Worm (Caenorhabditis elegans): ENCODE data around the gene Y79H2A.3.

Y79H2A.3 gene

ce11 chrIII:12014503-12014902 is 37.6 kb downstream of the Y79H2A.3 start:
- TF ChIP-seq nhr-85 (tag): peak; percentile 78
- TF ChIP-seq elt-2 (tag; optimal IDR thresholded peaks at IDR 0.05): no peak
- peak; percentile 17 for TF ChIP-seq unc-130 (tag; optimal IDR thresholded peaks at IDR 0.05)
- TF ChIP-seq elt-3 (tag; optimal IDR thresholded peaks at IDR 0.05): peak in 3 of 6 experiments; percentile 6 to 60 (median 46)
- peak in 1 of 2 experiments; percentile 38 for TF ChIP-seq lin-35 (GFP tag; optimal IDR thresholded peaks at IDR 0.05)
- no peak for TF ChIP-seq ceh-8 (GFP tag; optimal IDR thresholded peaks at IDR 0.05)
- no peak for TF ChIP-seq unc-86 (tag; optimal IDR thresholded peaks at IDR 0.05)
- TF ChIP-seq blmp-1 (tag; optimal IDR thresholded peaks at IDR 0.05): peak; percentile 64
- TF ChIP-seq nhr-237 (tag; optimal IDR thresholded peaks at IDR 0.05): no peak
- peak; percentile 26 for TF ChIP-seq nhr-71 (tag; optimal IDR thresholded peaks at IDR 0.05)
- peak; percentile 33 for TF ChIP-seq snu-23 (GFP tag; optimal IDR thresholded peaks at IDR 0.05)
- peak in 1 of 2 experiments; percentile 55 for TF ChIP-seq lsy-2 (tag; optimal IDR thresholded peaks at IDR 0.05)
- peak; percentile 35 for TF ChIP-seq lin-14 (GFP tag; optimal IDR thresholded peaks at IDR 0.05)
- TF ChIP-seq nhr-20 (tag; optimal IDR thresholded peaks at IDR 0.05): peak; percentile 28
- peak; percentile 65 for TF ChIP-seq grh-1 (GFP tag; IDR thresholded peaks at IDR 0.05)
- no peak for TF ChIP-seq efl-1 (optimal IDR thresholded peaks at IDR 0.05)
- peak in 1 of 2 experiments; percentile 75 for TF ChIP-seq efl-1 (GFP tag; optimal IDR thresholded peaks at IDR 0.05 in 1 of 2)

ce11 chrIII:12013718-12014117 is 38.4 kb downstream of the Y79H2A.3 start:
- TF ChIP-seq lin-14 (GFP tag; optimal IDR thresholded peaks at IDR 0.05): no peak
- TF ChIP-seq alr-1 (tag; optimal IDR thresholded peaks at IDR 0.05; ENCODE audit: borderline replicate concordance): no peak
- TF ChIP-seq efl-1 (optimal IDR thresholded peaks at IDR 0.05): no peak
- TF ChIP-seq efl-1 (GFP tag; optimal IDR thresholded peaks at IDR 0.05 in 1 of 2): peak in 1 of 2 experiments; percentile 7
- TF ChIP-seq aha-1 (tag; optimal IDR thresholded peaks at IDR 0.05): no peak
- TF ChIP-seq ztf-11 (tag; optimal IDR thresholded peaks at IDR 0.05): no peak
- no peak for TF ChIP-seq zag-1 (tag; optimal IDR thresholded peaks at IDR 0.05)

ce11 chrIII:12013054-12013453 is 39.1 kb downstream of the Y79H2A.3 start:
- no peak for TF ChIP-seq F16B12.6 (tag; optimal IDR thresholded peaks at IDR 0.05)
- TF ChIP-seq dsc-1 (tag; optimal IDR thresholded peaks at IDR 0.05): no peak
- no peak for TF ChIP-seq zag-1 (tag; optimal IDR thresholded peaks at IDR 0.05)
- TF ChIP-seq blmp-1 (tag; optimal IDR thresholded peaks at IDR 0.05): peak; percentile 39
- no peak for TF ChIP-seq nhr-84 (tag; optimal IDR thresholded peaks at IDR 0.05)
- peak; percentile 20 for TF ChIP-seq snu-23 (GFP tag; optimal IDR thresholded peaks at IDR 0.05)
- TF ChIP-seq egl-13 (tag; optimal IDR thresholded peaks at IDR 0.05): no peak
- no peak for TF ChIP-seq nhr-47 (tag; optimal IDR thresholded peaks at IDR 0.05)
- peak in 1 of 3 experiments; percentile 13 for TF ChIP-seq dpl-1 (GFP tag; optimal IDR thresholded peaks at IDR 0.05)
- TF ChIP-seq pax-3 (tag; optimal IDR thresholded peaks at IDR 0.05): no peak
- TF ChIP-seq efl-1 (optimal IDR thresholded peaks at IDR 0.05): no peak
- TF ChIP-seq efl-1 (GFP tag; optimal IDR thresholded peaks at IDR 0.05 in 1 of 2): peak in 1 of 2 experiments; percentile 60
- TF ChIP-seq Y116A8C.19 (tag; optimal IDR thresholded peaks at IDR 0.05; ENCODE audit: borderline replicate concordance): no peak
- TF ChIP-seq skn-1 (tag; optimal IDR thresholded peaks at IDR 0.05): peak; percentile 4
- TF ChIP-seq aly-2 (tag; optimal IDR thresholded peaks at IDR 0.05): no peak
- TF ChIP-seq grh-1 (GFP tag; IDR thresholded peaks at IDR 0.05): peak; percentile 58
- TF ChIP-seq aha-1 (tag; optimal IDR thresholded peaks at IDR 0.05): no peak
- no peak for TF ChIP-seq isw-1 (GFP tag; IDR thresholded peaks at IDR 0.05)
- TF ChIP-seq nhr-12 (tag; optimal IDR thresholded peaks at IDR 0.05): no peak
- no peak for TF ChIP-seq alr-1 (tag; optimal IDR thresholded peaks at IDR 0.05; ENCODE audit: borderline replicate concordance)
- no peak for TF ChIP-seq elt-2 (tag; optimal IDR thresholded peaks at IDR 0.05)
- TF ChIP-seq ceh-88 (GFP tag; IDR thresholded peaks at IDR 0.05): no peak
- TF ChIP-seq nhr-20 (tag; optimal IDR thresholded peaks at IDR 0.05): no peak
- no peak for TF ChIP-seq hlh-17 (GFP tag; optimal IDR thresholded peaks at IDR 0.05; ENCODE audit: borderline replicate concordance)
- TF ChIP-seq ceh-82 (tag; optimal IDR thresholded peaks at IDR 0.05): no peak
- TF ChIP-seq nhr-77 (tag; optimal IDR thresholded peaks at IDR 0.05): no peak
- peak; percentile 55 for TF ChIP-seq lin-14 (GFP tag; optimal IDR thresholded peaks at IDR 0.05)
- TF ChIP-seq unc-130 (tag; optimal IDR thresholded peaks at IDR 0.05): no peak
- TF ChIP-seq lin-35 (GFP tag; optimal IDR thresholded peaks at IDR 0.05): peak in 1 of 2 experiments; percentile 9
- TF ChIP-seq tlp-1 (tag; optimal IDR thresholded peaks at IDR 0.05): no peak
- TF ChIP-seq fkh-4 (tag; optimal IDR thresholded peaks at IDR 0.05; ENCODE audit: borderline replicate concordance): no peak
- peak; percentile 13 for TF ChIP-seq nhr-71 (tag; optimal IDR thresholded peaks at IDR 0.05)
- TF ChIP-seq jun-1 (tag; optimal IDR thresholded peaks at IDR 0.05): no peak
- no peak for TF ChIP-seq mep-1 (tag; optimal IDR thresholded peaks at IDR 0.05)
- peak; percentile 85 for TF ChIP-seq nhr-85 (tag)
- TF ChIP-seq fkh-8 (tag; optimal IDR thresholded peaks at IDR 0.05): no peak
- TF ChIP-seq nhr-11 (tag; optimal IDR thresholded peaks at IDR 0.05): no peak
- no peak for TF ChIP-seq elt-3 (tag; optimal IDR thresholded peaks at IDR 0.05)
- no peak for TF ChIP-seq sup-37 (GFP tag; optimal IDR thresholded peaks at IDR 0.05)
- no peak for TF ChIP-seq efl-3 (GFP tag; optimal IDR thresholded peaks at IDR 0.05)
- no peak for TF ChIP-seq nhr-28 (tag; optimal IDR thresholded peaks at IDR 0.05)

Measured in whole organism, L1 larva.